Worm (Caenorhabditis elegans) whole organism, late embryonic: ENCODE measurements around the gene cra-1.

Source experiments
- F13H6.1 ChIP-seq: sonication (generic microtip); optimal IDR thresholded peaks from 2 replicates; lab custom pipeline; 2016; ENCODE audit warnings: missing genetic modification characterization, missing compliant biosample characterization
- K09A11.1 ChIP-seq: sonication (generic microtip); optimal IDR thresholded peaks from 2 replicates; lab custom pipeline; 2017; ENCODE audit warnings: antibody characterized with exemption, mild to moderate bottlenecking, missing genetic modification characterization, missing compliant biosample characterization; ENCODE audit not compliant: insufficient read depth
- T23F11.4 ChIP-seq: fragments of 200-800 bp; sonication (Bioruptor generic); optimal IDR thresholded peaks from 2 replicates; lab custom pipeline; 2018; ENCODE audit warnings: mild to moderate bottlenecking, missing genetic modification characterization, missing compliant biosample characterization
- Y22D7AL.16 ChIP-seq: sonication (generic microtip); optimal IDR thresholded peaks from 2 replicates; lab custom pipeline; 2016; ENCODE audit warnings: missing genetic modification characterization, missing compliant biosample characterization
- ahr-1 ChIP-seq: sonication (generic microtip); optimal IDR thresholded peaks from 2 replicates; lab custom pipeline; 2016; ENCODE audit warnings: missing genetic modification characterization, missing compliant biosample characterization
- ceh-14 ChIP-seq: sonication (generic microtip); optimal IDR thresholded peaks from 2 replicates; lab custom pipeline; 2016; ENCODE audit warnings: missing genotype, missing genetic modification characterization, missing compliant biosample characterization
- ceh-18 ChIP-seq: sonication (generic microtip); optimal IDR thresholded peaks from 2 replicates; lab custom pipeline; 2016; ENCODE audit warnings: missing genetic modification characterization, missing compliant biosample characterization
- ceh-19 ChIP-seq: fragments of 200-800 bp; sonication (Bioruptor generic); optimal IDR thresholded peaks from 2 replicates; lab custom pipeline; 2018; ENCODE audit warnings: mild to moderate bottlenecking, missing genetic modification characterization, missing compliant biosample characterization
- ceh-24 ChIP-seq: sonication (generic microtip); optimal IDR thresholded peaks from 2 replicates; lab custom pipeline; 2016; ENCODE audit warnings: mild to moderate bottlenecking, missing genetic modification characterization, missing compliant biosample characterization
- ceh-30 ChIP-seq: fragments of 150-350 bp; optimal IDR thresholded peaks from 2 replicates; lab custom pipeline; 2014; ENCODE audit warnings: missing biosample characterization, missing genetic modification characterization
- ceh-31 ChIP-seq: sonication (generic microtip); optimal IDR thresholded peaks from 2 replicates; lab custom pipeline; 2016; ENCODE audit warnings: missing genetic modification characterization, missing compliant biosample characterization
- ceh-45 ChIP-seq: fragments of 200-800 bp; sonication (Bioruptor generic); IDR thresholded peaks from 2 replicates; pipeline ENCODE4 v1.3.6; 2022; ENCODE audit warnings: missing genetic modification reagents, missing genetic modification characterization, missing compliant biosample characterization
- ceh-6 ChIP-seq: fragments of 200-800 bp; sonication (Bioruptor generic); optimal IDR thresholded peaks from 2 replicates; lab custom pipeline; 2018; ENCODE audit warnings: mild to moderate bottlenecking, missing genetic modification characterization, missing compliant biosample characterization
- elt-2 ChIP-seq: sonication (generic microtip); optimal IDR thresholded peaks from 2 replicates; lab custom pipeline; 2016; ENCODE audit warnings: missing genetic modification reagents, missing genetic modification characterization, missing compliant biosample characterization
- elt-4 ChIP-seq: sonication (generic microtip); optimal IDR thresholded peaks from 2 replicates; lab custom pipeline; 2016; ENCODE audit warnings: missing genetic modification characterization, missing compliant biosample characterization
- fax-1 ChIP-seq: sonication (generic microtip); optimal IDR thresholded peaks from 2 replicates; lab custom pipeline; 2016; ENCODE audit warnings: missing genotype, missing genetic modification characterization, missing compliant biosample characterization
- fkh-6 ChIP-seq: sonication (generic microtip); optimal IDR thresholded peaks from 2 replicates; lab custom pipeline; 2016; ENCODE audit warnings: missing genetic modification characterization, missing compliant biosample characterization
- hlh-8 ChIP-seq: sonication (generic microtip); optimal IDR thresholded peaks from 2 replicates; lab custom pipeline; 2016; ENCODE audit warnings: missing genotype, missing genetic modification characterization, missing compliant biosample characterization
- lim-6 ChIP-seq: sonication (generic microtip); optimal IDR thresholded peaks from 2 replicates; lab custom pipeline; 2016; ENCODE audit warnings: missing genetic modification characterization, missing compliant biosample characterization
- lin-11 ChIP-seq: fragments of 200-800 bp; sonication (Bioruptor generic); optimal IDR thresholded peaks from 2 replicates; lab custom pipeline; 2018; ENCODE audit warnings: mild to moderate bottlenecking, missing genetic modification characterization, missing compliant biosample characterization
- mec-3 ChIP-seq: sonication (generic microtip); optimal IDR thresholded peaks from 2 replicates; lab custom pipeline; 2016; ENCODE audit warnings: borderline replicate concordance, missing genetic modification characterization, missing compliant biosample characterization
- npax-4 ChIP-seq: sonication (generic microtip); optimal IDR thresholded peaks from 2 replicates; lab custom pipeline; 2016; ENCODE audit warnings: missing genetic modification characterization, missing compliant biosample characterization
- pha-2 ChIP-seq: sonication (generic microtip); optimal IDR thresholded peaks from 2 replicates; lab custom pipeline; 2017; ENCODE audit warnings: mild to moderate bottlenecking, missing genetic modification characterization, missing compliant biosample characterization
- pha-4 ChIP-seq: fragments of 150-350 bp; optimal IDR thresholded peaks from 2 replicates; lab custom pipeline; 2018; ENCODE audit warnings: missing biosample characterization, missing genetic modification reagents, missing genetic modification characterization
- pqm-1 ChIP-seq: sonication (generic microtip); optimal IDR thresholded peaks from 2 replicates; lab custom pipeline; 2016; ENCODE audit warnings: missing genetic modification characterization, missing compliant biosample characterization
- ref-2 ChIP-seq: sonication (generic microtip); optimal IDR thresholded peaks from 2 replicates; lab custom pipeline; 2016; ENCODE audit warnings: missing genetic modification characterization, missing compliant biosample characterization
- rnt-1 ChIP-seq: sonication (generic microtip); optimal IDR thresholded peaks from 2 replicates; lab custom pipeline; 2016; ENCODE audit warnings: missing genetic modification characterization, missing compliant biosample characterization
- sox-2 ChIP-seq: fragments of 200-800 bp; sonication (Bioruptor generic); IDR thresholded peaks from 2 replicates; pipeline ENCODE4 v1.3.6; 2022; ENCODE audit warnings: missing genetic modification reagents, missing genetic modification characterization, missing compliant biosample characterization
- sox-4 ChIP-seq: sonication (generic microtip); optimal IDR thresholded peaks from 2 replicates; lab custom pipeline; 2017; ENCODE audit warnings: mild to moderate bottlenecking, missing genetic modification characterization, inconsistent platforms, missing compliant biosample characterization
- syd-9 ChIP-seq: sonication (generic microtip); optimal IDR thresholded peaks from 2 replicates; lab custom pipeline; 2016; ENCODE audit warnings: mild to moderate bottlenecking, missing genetic modification characterization, moderate library complexity, missing compliant biosample characterization
- tbx-2 ChIP-seq: sonication (generic microtip); optimal IDR thresholded peaks from 2 replicates; lab custom pipeline; 2016; ENCODE audit warnings: missing genetic modification characterization, missing compliant biosample characterization
- unc-42 ChIP-seq: sonication (generic microtip); optimal IDR thresholded peaks from 2 replicates; lab custom pipeline; 2016; ENCODE audit warnings: missing genotype, missing genetic modification characterization, missing compliant biosample characterization

Gene cra-1

DNA sequence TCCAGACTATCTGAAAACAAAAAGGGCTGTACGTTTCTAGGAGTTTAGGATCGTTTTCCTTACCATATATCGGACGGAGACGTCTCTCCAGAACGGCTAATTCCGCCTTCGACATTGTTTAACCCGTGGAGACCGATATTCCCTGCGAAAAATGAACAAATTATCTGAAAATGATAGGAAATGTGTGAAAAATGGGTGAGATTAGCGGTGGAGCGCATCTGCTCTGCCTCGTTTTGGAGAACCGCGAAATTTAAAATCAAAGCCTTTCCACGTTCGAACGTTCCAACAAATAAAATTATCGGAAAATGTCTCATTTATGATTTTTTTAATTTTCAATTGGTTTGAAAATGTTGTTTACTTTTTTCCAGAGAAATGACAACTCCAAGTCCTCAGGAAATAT is at the start of gene cra-1, which contains the start of gene kbp-1:
TSS of gene cra-1 (minus strand) at position 193 of the 400 bp plus-strand sequence.
TSS of gene kbp-1 (plus strand) at position 366 of the 400 bp plus-strand sequence.
- TF ChIP-seq elt-2 (tag; lab: Kevin White, UChicago) (peak; percentile 38), pha-4 (tag; lab: Kevin White, UChicago) (no peak), ceh-31 (no peak), K09A11.1 (no peak), ceh-14 (tag; lab: Kevin White, UChicago) (no peak), T23F11.4 (no peak), hlh-8 (tag; lab: Kevin White, UChicago) (no peak), sox-4 (tag; lab: Kevin White, UChicago) (no peak), npax-4 (tag; lab: Kevin White, UChicago) (no peak), lim-6 (tag; lab: Kevin White, UChicago) (no peak), ceh-19 (GFP tag; lab: Kevin White, UChicago) (no peak), fax-1 (tag; lab: Kevin White, UChicago) (no peak), unc-42 (tag; lab: Kevin White, UChicago) (peak; percentile 46), Y22D7AL.16 (no peak), pqm-1 (tag; lab: Kevin White, UChicago) (no peak), lin-11 (tag; lab: Kevin White, UChicago) (no peak), F13H6.1 (no peak), mec-3 (tag; lab: Kevin White, UChicago) (no peak), ceh-24 (tag; lab: Kevin White, UChicago) (no peak), ceh-18 (tag; lab: Kevin White, UChicago) (no peak), ceh-30 (tag; lab: Kevin White, UChicago) (no peak), ref-2 (tag; lab: Kevin White, UChicago) (no peak), tbx-2 (tag; lab: Kevin White, UChicago) (peak; percentile 44)

DNA sequence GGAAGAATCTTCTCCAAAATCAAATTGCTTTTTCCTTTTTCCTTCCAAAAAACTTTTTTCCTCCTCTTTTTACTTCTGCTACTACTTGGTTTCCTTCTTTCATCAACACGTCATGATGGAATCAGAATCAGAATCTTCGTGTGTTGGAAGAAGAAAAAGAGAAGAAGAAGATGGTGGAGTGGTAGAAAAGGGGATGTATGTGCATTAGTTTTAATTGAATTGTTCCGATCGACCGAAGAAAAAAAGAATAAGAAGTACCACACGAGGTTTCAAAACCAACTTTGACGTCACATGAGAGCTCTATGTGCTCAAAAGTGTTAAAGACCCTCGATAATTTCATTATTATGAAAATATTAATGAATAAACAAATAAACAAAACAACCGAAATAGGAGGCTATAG is 45.6 kb upstream of the cra-1 start:
- peak; percentile 69 for TF ChIP-seq unc-42 (tag; lab: Kevin White, UChicago)
- no peak for TF ChIP-seq fkh-6 (tag; lab: Kevin White, UChicago)

DNA sequence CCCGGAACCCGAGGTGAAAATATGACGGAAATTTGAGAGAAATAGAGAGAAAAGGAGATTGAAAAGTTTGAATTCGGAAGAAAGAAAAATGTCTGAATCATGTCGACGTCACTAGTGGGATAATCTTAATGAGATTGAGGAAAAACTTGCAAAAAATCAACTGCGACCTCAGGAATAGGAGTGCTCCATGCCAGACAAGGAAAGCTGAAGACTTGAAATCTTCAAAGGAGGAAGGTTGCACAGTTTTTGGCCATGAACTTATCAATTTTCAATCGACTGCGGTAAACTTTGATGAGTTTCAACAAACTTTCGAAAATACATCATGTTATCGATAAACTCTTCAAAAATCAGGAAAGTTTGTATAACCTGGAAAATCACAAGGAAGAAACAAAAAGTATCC is 43.1 kb upstream of the cra-1 start, which contains the start of gene pdf-1:
TSS of gene pdf-1 (minus strand) at position 101 of the 400 bp plus-strand sequence.
- TF ChIP-seq ahr-1 (tag; lab: Kevin White, UChicago) (no peak), pha-2 (no peak)

DNA sequence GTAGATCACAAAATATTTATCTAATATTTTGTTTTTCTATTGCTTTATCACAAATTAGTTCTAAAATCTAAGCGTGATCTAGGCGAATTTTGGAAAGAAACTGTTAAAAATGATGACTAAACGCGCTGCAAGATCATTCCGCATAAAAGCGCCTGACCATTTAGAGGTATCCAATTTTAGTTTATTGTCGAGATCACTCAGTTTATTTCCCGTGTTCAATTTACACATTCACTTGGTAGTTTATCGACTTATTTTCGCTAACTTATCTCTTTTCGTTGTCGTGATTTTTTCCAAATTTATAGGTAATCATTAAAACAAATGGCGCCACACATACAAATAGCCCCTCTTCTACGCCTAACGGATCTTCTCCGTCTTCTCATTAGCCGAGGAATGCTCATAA is 37.1 kb upstream of the cra-1 start, which contains the start of gene T07E3.2:
TSS of gene T07E3.2 (plus strand) at position 301 of the 400 bp plus-strand sequence.
- TF ChIP-seq elt-4 (tag; lab: Kevin White, UChicago), result no peak
- no peak for TF ChIP-seq ceh-6 (GFP tag; lab: Kevin White, UChicago)

DNA sequence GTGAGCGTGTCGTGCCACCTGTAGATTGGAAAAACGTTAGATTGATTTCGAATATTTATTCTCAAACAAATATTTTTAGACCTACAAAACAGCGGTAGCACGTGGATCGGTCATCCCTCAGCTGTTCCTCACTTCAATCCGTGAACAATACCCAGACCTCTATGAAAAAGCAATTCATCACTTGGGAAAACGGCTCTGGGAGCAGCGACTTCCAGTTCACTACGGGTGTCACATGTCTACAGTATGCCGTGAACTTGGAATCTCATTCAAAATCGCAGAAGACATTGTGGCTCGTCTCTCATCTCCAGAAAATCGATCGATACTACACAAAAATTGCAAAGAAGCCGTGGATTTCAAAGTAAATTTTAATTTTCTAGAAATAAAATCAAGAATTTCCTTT is 35.2 kb upstream of the cra-1 start:
- TF ChIP-seq syd-9 (tag; lab: Kevin White, UChicago) (no peak), sox-2 (GFP tag; lab: Robert Waterston, UW) (no peak), ceh-30 (tag; lab: Kevin White, UChicago) (no peak), rnt-1 (no peak), pha-4 (tag; lab: Kevin White, UChicago) (no peak), lin-11 (tag; lab: Kevin White, UChicago) (no peak), npax-4 (tag; lab: Kevin White, UChicago) (no peak), ceh-45 (no peak)
